Worm (Caenorhabditis elegans): ENCODE results near the gene Y39F10A.1.

Gene Y39F10A.1

DNA sequence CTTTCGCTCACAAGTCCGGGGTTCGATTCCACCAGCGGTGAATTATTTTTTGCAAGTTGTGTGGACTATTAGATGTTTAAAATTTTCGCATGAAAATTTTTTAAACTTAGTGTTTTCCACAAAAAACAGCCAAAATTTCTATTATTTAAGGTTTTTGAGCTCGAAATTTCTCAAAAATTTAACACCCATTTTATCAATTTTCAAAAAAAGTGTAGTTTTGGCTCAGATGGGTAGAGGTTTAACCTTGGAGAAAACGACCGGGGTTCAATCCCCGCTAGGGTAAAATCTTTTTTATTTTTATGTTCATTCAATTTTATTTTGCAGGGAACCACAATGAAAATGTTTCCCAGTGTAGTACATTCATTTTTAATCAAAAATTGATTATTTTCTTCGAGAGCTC, 5.9 kb upstream of the Y39F10A.1 start:
- TF ChIP-seq ceh-82 (tag; optimal IDR thresholded peaks at IDR 0.05) (no peak), lin-11 (tag; optimal IDR thresholded peaks at IDR 0.05) (no peak), nhr-23 (tag; optimal IDR thresholded peaks at IDR 0.05) (no peak), ztf-4 (tag; optimal IDR thresholded peaks at IDR 0.05) (no peak), nhr-237 (tag; optimal IDR thresholded peaks at IDR 0.05) (no peak)

DNA sequence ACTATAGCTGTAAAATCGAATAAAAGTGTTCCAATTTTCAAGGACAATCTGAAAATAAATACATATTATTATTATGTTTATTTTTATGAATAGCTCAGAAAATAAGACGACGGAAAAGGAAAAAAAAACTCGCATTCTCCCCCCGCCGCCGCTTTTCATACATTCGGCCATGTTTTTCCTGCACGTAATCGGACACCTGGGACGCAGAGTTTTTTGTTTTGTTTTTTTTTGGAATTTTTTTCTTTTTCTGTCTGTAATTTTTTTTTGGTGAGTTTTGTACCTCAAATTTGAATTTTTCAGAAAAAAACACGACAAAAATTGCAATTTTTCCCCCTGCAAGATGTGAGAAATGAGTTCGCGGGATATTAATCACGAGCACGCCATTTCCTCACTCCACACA, 4.9 kb upstream of the Y39F10A.1 start, which contains the start of gene C08G5.6:
Gene C08G5.6 (plus strand): TSS at position 301 of the 400 bp plus-strand sequence.
- TF ChIP-seq lin-39 (tag; optimal IDR thresholded peaks at IDR 0.05) (no peak), unc-55 (GFP tag; optimal IDR thresholded peaks at IDR 0.05) (no peak), gmeb-1 (tag; optimal IDR thresholded peaks at IDR 0.05) (no peak), F13H6.1 (tag; optimal IDR thresholded peaks at IDR 0.05) (no peak), unc-39 (tag; optimal IDR thresholded peaks at IDR 0.05) (no peak), Y55F3AM.14 (GFP tag; optimal IDR thresholded peaks at IDR 0.05) (no peak), sma-3 (GFP tag; optimal IDR thresholded peaks at IDR 0.05) (no peak), skn-1 (tag; optimal IDR thresholded peaks at IDR 0.05) (no peak), snpc-4 (tag; optimal IDR thresholded peaks at IDR 0.05) (no peak), egl-27 (tag; optimal IDR thresholded peaks at IDR 0.05) (no peak), aly-2 (tag; optimal IDR thresholded peaks at IDR 0.05) (no peak), lin-11 (tag; optimal IDR thresholded peaks at IDR 0.05) (no peak)

DNA sequence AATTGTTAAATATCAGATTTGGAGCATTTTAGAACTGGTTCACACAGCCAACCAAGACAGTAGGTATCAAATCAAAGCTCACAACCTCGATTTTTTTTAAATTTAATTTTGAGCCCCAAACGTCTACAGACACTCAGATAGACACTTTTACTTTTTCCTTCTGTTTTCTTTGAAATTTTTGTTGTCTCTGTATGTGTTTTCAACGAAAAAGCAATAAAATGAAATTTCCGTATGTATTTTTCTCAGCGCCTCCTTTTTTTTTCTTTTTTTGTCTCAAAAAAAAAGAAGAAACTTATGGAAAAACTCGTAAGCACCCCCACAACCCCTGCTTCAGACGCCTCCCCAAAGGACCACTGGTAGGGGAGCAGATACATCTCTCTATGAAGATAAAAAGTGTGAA, 1.3 kb upstream of the Y39F10A.1 start:
- no peak for TF ChIP-seq elt-1 (tag; optimal IDR thresholded peaks at IDR 0.05)
- TF ChIP-seq unc-39 (tag; optimal IDR thresholded peaks at IDR 0.05) = no peak
- TF ChIP-seq nhr-6 (tag; optimal IDR thresholded peaks at IDR 0.05) = no peak
- TF ChIP-seq nhr-25 (tag; optimal IDR thresholded peaks at IDR 0.05) = no peak
- no peak for TF ChIP-seq fos-1 (tag; optimal IDR thresholded peaks at IDR 0.05)
- TF ChIP-seq C34F6.9 (tag; optimal IDR thresholded peaks at IDR 0.05) = no peak
- TF ChIP-seq lin-11 (tag; optimal IDR thresholded peaks at IDR 0.05) = no peak
- no peak for TF ChIP-seq ceh-82 (tag; optimal IDR thresholded peaks at IDR 0.05)
- no peak for TF ChIP-seq ztf-1 (GFP tag; conservative IDR thresholded peaks at IDR 0.05)
- TF ChIP-seq ztf-11 (tag; optimal IDR thresholded peaks at IDR 0.05) = no peak
- no peak for TF ChIP-seq sma-3 (GFP tag; optimal IDR thresholded peaks at IDR 0.05)
- TF ChIP-seq lin-13 (GFP tag; optimal IDR thresholded peaks at IDR 0.05) = no peak
- TF ChIP-seq elt-3 (tag; optimal IDR thresholded peaks at IDR 0.05) = no peak
- no peak for TF ChIP-seq nhr-129 (tag; optimal IDR thresholded peaks at IDR 0.05)

DNA sequence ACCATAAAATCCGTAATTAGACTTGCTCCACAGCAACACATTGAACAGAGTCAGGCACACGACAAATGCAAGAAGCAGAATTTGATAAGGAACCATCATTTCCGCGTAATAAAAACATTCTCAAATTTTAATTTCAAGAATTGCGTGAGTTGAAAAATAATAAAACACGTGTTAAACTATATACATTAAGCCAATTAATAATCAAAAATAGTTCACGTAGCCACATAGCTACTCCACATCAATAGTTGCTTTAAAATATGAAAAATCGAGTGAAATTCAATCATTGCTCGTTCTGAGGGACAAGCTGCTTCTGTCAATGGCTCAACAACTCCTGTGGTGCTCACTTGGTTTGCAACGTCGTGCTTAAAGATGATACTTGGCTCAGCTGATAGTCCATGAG, 7.8 kb downstream of the Y39F10A.1 start, which contains the start of gene Y39F10A.3:
Gene Y39F10A.3 (minus strand): TSS at position 101 of the 400 bp plus-strand sequence.
- TF ChIP-seq nhr-10 (tag; optimal IDR thresholded peaks at IDR 0.05) = no peak
- no peak for TF ChIP-seq C34F6.9 (tag; optimal IDR thresholded peaks at IDR 0.05)
- no peak for TF ChIP-seq nhr-129 (tag; optimal IDR thresholded peaks at IDR 0.05)
- TF ChIP-seq unc-39 (tag; optimal IDR thresholded peaks at IDR 0.05) = no peak
- TF ChIP-seq lin-13 (GFP tag; optimal IDR thresholded peaks at IDR 0.05) = no peak
- no peak for TF ChIP-seq elt-1 (tag; optimal IDR thresholded peaks at IDR 0.05)
- no peak for TF ChIP-seq nhr-21 (tag; optimal IDR thresholded peaks at IDR 0.05)

DNA sequence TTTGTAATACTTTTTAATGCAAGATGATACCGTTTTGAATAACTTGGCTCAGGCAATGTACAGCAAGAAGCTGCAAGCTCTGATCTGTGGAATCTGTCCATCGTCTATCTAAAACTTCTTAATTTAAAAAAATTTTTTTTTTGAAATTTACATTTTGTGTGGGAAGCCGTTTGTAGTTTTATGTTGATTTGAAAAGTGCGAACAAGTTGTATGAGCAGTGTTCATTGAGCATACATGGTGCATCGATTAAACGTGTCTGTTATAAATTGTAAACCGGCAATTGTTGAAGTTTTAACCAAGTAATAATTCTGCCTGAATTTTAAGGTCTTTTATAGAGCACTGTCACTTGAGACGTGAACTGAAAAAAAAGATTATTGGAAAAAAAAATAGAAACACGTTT, 8.4 kb downstream of the Y39F10A.1 start, which contains the start of gene Y39F10A.6:
Gene Y39F10A.6 (minus strand): TSS at position 101 of the 400 bp plus-strand sequence.
- TF ChIP-seq sem-4 (tag; optimal IDR thresholded peaks at IDR 0.05) = no peak
- no peak for TF ChIP-seq nhr-237 (tag; optimal IDR thresholded peaks at IDR 0.05)

DNA sequence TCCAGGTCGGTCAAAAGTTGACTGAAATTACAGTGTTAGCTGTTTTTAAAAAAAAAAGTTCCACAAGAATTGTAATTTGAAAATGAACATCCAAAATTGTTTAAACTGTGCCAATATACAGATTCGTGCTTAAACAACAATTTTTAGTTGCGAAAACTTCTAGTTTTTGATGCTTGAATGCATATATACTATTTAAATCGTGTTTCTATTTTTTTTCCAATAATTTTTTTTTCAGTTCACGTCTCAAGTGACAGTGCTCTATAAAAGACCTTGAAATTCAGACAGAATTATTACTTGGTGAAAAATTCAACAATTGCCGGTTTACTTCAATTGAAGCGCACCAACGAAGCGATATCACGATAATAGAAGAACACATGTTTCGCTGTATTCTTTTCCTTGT, 11.8 kb downstream of the Y39F10A.1 start, which contains the start of gene F46F5.16:
Gene F46F5.16 (plus strand): TSS at position 301 of the 400 bp plus-strand sequence.
- TF ChIP-seq nhr-77 (tag; optimal IDR thresholded peaks at IDR 0.05) (no peak), F13H6.1 (tag; optimal IDR thresholded peaks at IDR 0.05) (no peak), unc-62 (GFP tag; optimal IDR thresholded peaks at IDR 0.05) (no peak), aly-2 (tag; optimal IDR thresholded peaks at IDR 0.05) (no peak), lin-11 (tag; optimal IDR thresholded peaks at IDR 0.05) (no peak), elt-3 (tag; optimal IDR thresholded peaks at IDR 0.05) (no peak), dmd-4 (tag; optimal IDR thresholded peaks at IDR 0.05) (no peak), snpc-4 (tag; optimal IDR thresholded peaks at IDR 0.05) (no peak), nhr-23 (tag; optimal IDR thresholded peaks at IDR 0.05) (no peak), ztf-1 (GFP tag; conservative IDR thresholded peaks at IDR 0.05) (no peak), nhr-6 (tag; optimal IDR thresholded peaks at IDR 0.05) (no peak), nhr-11 (tag; optimal IDR thresholded peaks at IDR 0.05) (no peak), nhr-12 (tag; optimal IDR thresholded peaks at IDR 0.05) (no peak)

Data from whole organism, L2 larva.